Fruit fly (Drosophila melanogaster) S2 (cell line): ENCODE results near the gene kek4.

Experiments
- CG8478 ChIP-seq: fragments of >200 bp; optimal IDR thresholded peaks from 2 replicates; lab custom pipeline; 2018
- CTCF ChIP-seq, 2 experiments: fragments of >200 bp; optimal IDR thresholded peaks; 2 replicates each; lab custom pipeline; 2018

DNA sequence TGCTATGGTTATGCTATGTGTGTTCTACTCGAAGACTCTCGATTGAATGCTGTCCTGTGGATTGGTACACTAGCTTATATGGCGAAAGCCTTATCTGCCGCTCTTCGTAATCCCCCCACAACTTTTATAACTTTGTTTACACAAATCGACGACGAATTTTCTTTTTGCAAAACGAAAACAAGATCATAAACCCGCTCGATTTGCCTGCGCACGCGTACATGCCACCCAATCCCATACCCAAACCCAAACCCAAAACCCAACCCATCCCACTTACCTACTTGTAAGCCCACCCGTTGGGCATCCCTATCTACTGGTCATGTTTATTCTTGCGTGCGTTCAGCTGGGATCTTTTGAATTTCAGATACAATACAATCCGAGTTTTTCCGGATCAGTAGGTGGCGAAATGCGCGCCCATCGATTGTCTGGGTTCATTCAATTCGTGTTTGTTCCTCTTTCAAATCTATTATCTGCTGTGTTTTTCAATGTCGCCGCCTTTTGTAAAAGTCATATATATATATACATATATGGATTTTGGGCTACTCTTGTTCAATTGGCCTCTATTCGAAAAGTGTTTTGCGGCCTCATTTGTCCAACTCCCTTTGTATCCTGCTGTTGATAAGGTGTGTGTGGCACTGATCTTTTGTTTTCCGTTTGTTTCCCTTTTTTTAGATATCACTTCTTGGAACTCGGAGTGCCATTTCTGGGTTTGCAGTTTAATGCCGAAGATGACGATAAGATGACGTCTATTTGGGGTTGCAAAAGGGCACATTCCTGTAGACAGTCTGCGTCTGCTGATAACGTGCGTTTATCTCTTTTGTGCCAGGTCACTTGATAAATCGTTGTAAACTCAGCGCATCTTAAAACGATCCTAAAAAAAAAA, 19.7 kb upstream of the kek4 start, which contains the start of gene Mabi:
- TF ChIP-seq CTCF (optimal IDR thresholded peaks at IDR 0.05; lab: Kevin White, UChicago) (no peak), CG8478 (lab: Kevin White, UChicago) (no peak)
